Fruit fly (Drosophila melanogaster) whole organism, embryonic: ENCODE measurements around the gene CG7953.

Experiments
- ATbp ChIP-seq: fragments of 200-800 bp; sonication (Bioruptor generic); optimal IDR thresholded peaks from 2 replicates; lab custom pipeline; 2017; ENCODE audit warnings: missing biosample characterization, mild to moderate bottlenecking, missing genetic modification characterization, missing genetic modification reagents
- Antp ChIP-seq: fragments of 200-800 bp; sonication (Bioruptor generic); optimal IDR thresholded peaks from 3 replicates; lab custom pipeline; 2016; ENCODE audit warnings: missing biosample characterization, missing genetic modification characterization
- CG10543 ChIP-seq: fragments of 200-800 bp; sonication (Bioruptor generic); optimal IDR thresholded peaks from 3 replicates; lab custom pipeline; 2017; ENCODE audit warnings: missing biosample characterization, mild to moderate bottlenecking, missing genetic modification characterization, moderate library complexity
- CG10654 ChIP-seq: fragments of 200-800 bp; sonication (Bioruptor generic); optimal IDR thresholded peaks from 2 replicates; lab custom pipeline; 2016; ENCODE audit warnings: missing biosample characterization, missing genetic modification characterization
- CG11247 ChIP-seq: fragments of 200-800 bp; sonication (Bioruptor generic); IDR thresholded peaks from 2 replicates; pipeline ENCODE4 v1.3.6; 2022; ENCODE audit warnings: missing biosample characterization, missing genetic modification characterization
- CG12104 ChIP-seq: fragments of 200-800 bp; sonication (Bioruptor generic); optimal IDR thresholded peaks from 3 replicates; lab custom pipeline; 2016; ENCODE audit warnings: missing biosample characterization, missing genetic modification characterization
- CG15601 ChIP-seq: fragments of 200-800 bp; sonication (Bioruptor generic); optimal IDR thresholded peaks from 3 replicates; lab custom pipeline; 2019; ENCODE audit warnings: missing biosample characterization, mild to moderate bottlenecking, missing genetic modification characterization, moderate library complexity
- CG17568 ChIP-seq: fragments of 200-800 bp; sonication (Bioruptor generic); optimal IDR thresholded peaks from 2 replicates; lab custom pipeline; 2018; ENCODE audit warnings: missing biosample characterization, mild to moderate bottlenecking, missing genetic modification characterization, moderate library complexity
- CG17912 ChIP-seq: fragments of 200-800 bp; sonication (Bioruptor generic); optimal IDR thresholded peaks from 2 replicates; lab custom pipeline; 2018; ENCODE audit warnings: missing biosample characterization, mild to moderate bottlenecking, missing genetic modification characterization
- CG18262 ChIP-seq: fragments of 200-800 bp; optimal IDR thresholded peaks from 3 replicates; lab custom pipeline; 2019; ENCODE audit warnings: missing biosample characterization, mild to moderate bottlenecking, missing genetic modification characterization, moderate library complexity
- CG2120 ChIP-seq: fragments of 200-800 bp; sonication (Bioruptor generic); optimal IDR thresholded peaks from 3 replicates; lab custom pipeline; 2016; ENCODE audit warnings: missing biosample characterization, missing genetic modification characterization
- CG30403 ChIP-seq: fragments of 200-800 bp; sonication (Bioruptor generic); optimal IDR thresholded peaks from 3 replicates; lab custom pipeline; 2016; ENCODE audit warnings: missing biosample characterization, missing genetic modification characterization
- CG32767 ChIP-seq: fragments of 200-800 bp; sonication (Bioruptor generic); IDR thresholded peaks from 2 replicates; pipeline ENCODE4 v1.3.6; 2022; ENCODE audit warnings: missing biosample characterization, missing genetic modification characterization
- CG33213 ChIP-seq: fragments of 200-800 bp; sonication (Bioruptor generic); optimal IDR thresholded peaks from 3 replicates; lab custom pipeline; 2016; ENCODE audit warnings: missing biosample characterization, missing genetic modification characterization
- CG4730 ChIP-seq: fragments of 200-800 bp; sonication (Bioruptor generic); IDR thresholded peaks from 2 replicates; pipeline ENCODE4 v1.3.6; 2022; ENCODE audit warnings: missing biosample characterization, missing genetic modification characterization
- CG4854 ChIP-seq: fragments of 200-800 bp; sonication (Bioruptor generic); optimal IDR thresholded peaks from 2 replicates; lab custom pipeline; 2016; ENCODE audit warnings: missing biosample characterization, missing genetic modification characterization, inconsistent platforms
- CG7372 ChIP-seq: fragments of 200-800 bp; sonication (Bioruptor generic); IDR thresholded peaks from 2 replicates; pipeline ENCODE4 v1.3.6; 2022; ENCODE audit warnings: missing biosample characterization, missing genetic modification characterization
- CG7987 ChIP-seq: fragments of 200-800 bp; sonication (Bioruptor generic); optimal IDR thresholded peaks from 2 replicates; lab custom pipeline; 2018; ENCODE audit warnings: missing biosample characterization, mild to moderate bottlenecking, missing genetic modification characterization, moderate library complexity
- CG8089 ChIP-seq: fragments of 200-800 bp; sonication (Bioruptor generic); optimal IDR thresholded peaks from 3 replicates; lab custom pipeline; 2016; ENCODE audit warnings: missing biosample characterization, missing genetic modification characterization
- CG9437 ChIP-seq: fragments of 200-800 bp; sonication (Bioruptor generic); optimal IDR thresholded peaks from 2 replicates; lab custom pipeline; 2018; ENCODE audit warnings: missing biosample characterization, mild to moderate bottlenecking, missing genetic modification characterization
- CG9609 ChIP-seq: fragments of 200-800 bp; sonication (Bioruptor generic); optimal IDR thresholded peaks from 3 replicates; lab custom pipeline; 2016; ENCODE audit warnings: missing biosample characterization, missing genetic modification characterization
- CHES-1-like ChIP-seq: fragments of 200-800 bp; sonication (Bioruptor generic); optimal IDR thresholded peaks from 2 replicates; lab custom pipeline; 2016; ENCODE audit warnings: missing biosample characterization, missing genetic modification characterization
- CoRest ChIP-seq: fragments of 200-800 bp; sonication (Bioruptor generic); optimal IDR thresholded peaks from 3 replicates; lab custom pipeline; 2018; ENCODE audit warnings: missing biosample characterization, mild to moderate bottlenecking, missing genetic modification characterization, moderate library complexity
- CrebB ChIP-seq: fragments of 200-800 bp; sonication (Bioruptor generic); optimal IDR thresholded peaks from 3 replicates; lab custom pipeline; 2018; ENCODE audit warnings: missing biosample characterization, mild to moderate bottlenecking, missing genetic modification characterization
- Fer1 ChIP-seq: fragments of 200-800 bp; sonication (Bioruptor generic); optimal IDR thresholded peaks from 2 replicates; lab custom pipeline; 2017; ENCODE audit warnings: missing biosample characterization, mild to moderate bottlenecking, missing genetic modification characterization
- HLH4C ChIP-seq: fragments of 200-800 bp; sonication (Bioruptor generic); IDR thresholded peaks from 3 replicates; pipeline ENCODE4 v1.3.6; 2022; ENCODE audit warnings: missing biosample characterization, missing genetic modification characterization; ENCODE audit not compliant: partially characterized antibody
- MESR4 ChIP-seq: fragments of 200-800 bp; sonication (Bioruptor generic); optimal IDR thresholded peaks from 2 replicates; lab custom pipeline; 2018; ENCODE audit warnings: missing biosample characterization, mild to moderate bottlenecking, missing genetic modification characterization, moderate library complexity
- Pdp1 ChIP-seq, 2 experiments: fragments of 200-800 bp; sonication (Bioruptor generic); optimal IDR thresholded peaks; 3 replicates each; lab custom pipeline; 2016; ENCODE audit warnings: missing biosample characterization in 2 of 2, missing genetic modification characterization in 2 of 2, mild to moderate bottlenecking in 1 of 2, moderate library complexity in 1 of 2
- Poxn ChIP-seq: fragments of 200-800 bp; sonication (Bioruptor generic); IDR thresholded peaks from 2 replicates; pipeline ENCODE4 v1.3.6; 2022; ENCODE audit warnings: missing biosample characterization, missing genetic modification characterization
- Sin3A ChIP-seq: fragments of >200 bp; optimal IDR thresholded peaks from 2 replicates; lab custom pipeline; 2018
- Usf ChIP-seq: fragments of 200-800 bp; sonication (Bioruptor generic); optimal IDR thresholded peaks from 2 replicates; lab custom pipeline; 2017; ENCODE audit warnings: missing genotype, missing biosample characterization, missing genetic modification characterization
- Xbp1 ChIP-seq: fragments of 200-800 bp; sonication (Bioruptor generic); optimal IDR thresholded peaks from 3 replicates; lab custom pipeline; 2016; ENCODE audit warnings: missing biosample characterization, mild to moderate bottlenecking, missing genetic modification characterization
- al ChIP-seq: fragments of 200-800 bp; sonication (Bioruptor generic); IDR thresholded peaks from 2 replicates; pipeline ENCODE4 v1.3.6; 2022; ENCODE audit warnings: missing biosample characterization, missing genetic modification characterization
- ato ChIP-seq: fragments of 200-800 bp; sonication (Bioruptor generic); IDR thresholded peaks from 2 replicates; pipeline ENCODE4 v1.3.6; 2022; ENCODE audit warnings: missing biosample characterization, missing genetic modification characterization; ENCODE audit not compliant: partially characterized antibody
- bsh ChIP-seq, 2 experiments: fragments of 200-800 bp; sonication (Bioruptor generic); optimal IDR thresholded peaks; 2 replicates each; lab custom pipeline; 2017 to 2018; ENCODE audit warnings: mild to moderate bottlenecking in 2 of 2, missing biosample characterization in 2 of 2, missing genetic modification characterization in 2 of 2, moderate library complexity in 1 of 2
- chif ChIP-seq, 2 experiments: fragments of 200-800 bp; sonication (Bioruptor generic); optimal IDR thresholded peaks; 3 replicates each; lab custom pipeline; 2016; ENCODE audit warnings: missing biosample characterization in 2 of 2, missing genetic modification characterization in 2 of 2
- crc ChIP-seq: fragments of 200-800 bp; sonication (Bioruptor generic); optimal IDR thresholded peaks from 2 replicates; lab custom pipeline; 2016; ENCODE audit warnings: missing biosample characterization, missing genetic modification characterization
- disco-r ChIP-seq: fragments of 200-800 bp; sonication (Bioruptor generic); optimal IDR thresholded peaks from 2 replicates; lab custom pipeline; 2016; ENCODE audit warnings: missing biosample characterization, missing genetic modification characterization
- dm ChIP-seq: fragments of 200-800 bp; sonication (Bioruptor generic); optimal IDR thresholded peaks from 3 replicates; lab custom pipeline; 2016; ENCODE audit warnings: missing biosample characterization, missing genetic modification characterization
- esg ChIP-seq: fragments of 200-800 bp; sonication (Bioruptor generic); conservative IDR thresholded peaks from 2 replicates; pipeline ENCODE4 v1.3.6; 2022; ENCODE audit warnings: missing biosample characterization, missing genetic modification characterization
- lola ChIP-seq, 3 experiments: fragments of >200 bp in 2 of 3; fragments of 200-800 bp in 1 of 3; sonication (Bioruptor generic) in 1 of 3; optimal IDR thresholded peaks; 2 replicates each; lab custom pipeline; 2017 to 2019; ENCODE audit warnings: missing biosample characterization in 3 of 3, missing genetic modification characterization in 3 of 3, mild to moderate bottlenecking in 1 of 3, moderate library complexity in 1 of 3
- nerfin-1 ChIP-seq: fragments of 200-800 bp; sonication (Bioruptor generic); optimal IDR thresholded peaks from 3 replicates; lab custom pipeline; 2019; ENCODE audit warnings: missing biosample characterization, mild to moderate bottlenecking, missing genetic modification characterization, moderate library complexity
- onecut ChIP-seq: fragments of 200-800 bp; sonication (Bioruptor generic); IDR thresholded peaks from 2 replicates; pipeline ENCODE4 v1.3.6; 2022; ENCODE audit warnings: missing biosample characterization, missing genetic modification characterization
- psq ChIP-seq: fragments of 200-800 bp; sonication (Bioruptor generic); optimal IDR thresholded peaks from 2 replicates; lab custom pipeline; 2017; ENCODE audit warnings: missing biosample characterization, missing genetic modification characterization
- so ChIP-seq: fragments of 200-800 bp; sonication (Bioruptor generic); IDR thresholded peaks from 3 replicates; pipeline ENCODE4 v1.3.6; 2022; ENCODE audit warnings: missing biosample characterization, missing genetic modification characterization
- ssp ChIP-seq: fragments of 200-800 bp; sonication (Bioruptor generic); IDR thresholded peaks from 2 replicates; pipeline ENCODE4 v1.3.6; 2022; ENCODE audit warnings: missing biosample characterization, missing genetic modification characterization
- stc ChIP-seq: fragments of 200-800 bp; sonication (Bioruptor generic); IDR thresholded peaks from 2 replicates; pipeline ENCODE4 v1.3.6; 2022; ENCODE audit warnings: missing biosample characterization, missing genetic modification characterization
- vnd ChIP-seq: fragments of 200-800 bp; sonication (Bioruptor generic); IDR thresholded peaks from 3 replicates; pipeline ENCODE4 v1.3.6; 2022; ENCODE audit warnings: missing biosample characterization, missing genetic modification characterization; ENCODE audit not compliant: partially characterized antibody

The CG7953 gene

DNA sequence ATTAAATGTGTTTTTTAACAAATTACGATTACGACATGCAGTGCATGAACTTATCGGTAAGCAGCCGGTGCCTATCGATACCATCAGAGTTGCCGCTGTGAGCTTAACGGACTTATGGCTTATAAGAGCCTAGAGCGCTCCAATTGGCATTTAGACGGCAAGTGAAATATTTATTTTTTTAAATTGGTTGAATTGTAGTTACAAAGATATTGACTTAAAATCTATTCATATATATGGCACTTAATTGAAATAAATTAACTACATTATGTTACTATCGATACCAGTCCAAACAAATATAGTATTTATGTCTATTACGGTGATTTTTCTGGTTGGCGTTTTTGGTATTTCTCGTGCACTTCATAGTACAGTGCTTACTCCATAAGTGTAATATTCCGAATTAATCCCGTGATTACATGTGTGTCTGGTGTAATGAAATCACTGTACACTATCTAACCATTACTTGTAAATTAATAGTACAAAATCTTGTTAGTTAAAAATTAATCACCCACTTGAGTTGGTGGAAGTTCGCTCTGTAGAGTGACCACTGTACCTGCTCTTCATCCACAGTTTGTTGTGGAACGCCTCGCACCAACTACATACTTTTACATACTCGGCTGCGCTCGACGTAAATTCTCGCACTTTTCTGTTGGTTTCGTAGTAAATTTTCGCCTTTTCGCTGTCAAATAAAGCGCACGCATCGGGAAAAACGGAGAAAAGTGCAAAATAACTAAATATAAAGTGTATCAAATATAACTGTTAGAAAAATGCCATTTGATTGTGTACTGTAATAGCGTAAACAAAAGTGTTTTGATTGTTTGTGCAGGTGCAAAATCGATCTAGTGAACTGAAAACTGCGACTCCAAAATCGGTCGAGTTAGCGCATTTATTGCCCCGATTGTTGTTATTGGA is 12.5 kb upstream of the CG7953 start, which contains the start of the genes mRpS23 and CenG1A (continued):
- peak; percentile 100 for TF ChIP-seq CG18262 (tag; lab: Kevin White, UChicago)
- TF ChIP-seq Usf: peak; percentile 99
- TF ChIP-seq onecut (GFP tag; lab: Robert Waterston, UW): peak; percentile 99
- TF ChIP-seq CG30403 (GFP tag; lab: Kevin White, UChicago): peak; percentile 100
- TF ChIP-seq chif (GFP tag; optimal IDR thresholded peaks at IDR 0.05; lab: Kevin White, UChicago): peak; percentile 100
- TF ChIP-seq HLH4C (GFP tag; lab: Robert Waterston, UW): peak; percentile 85
- TF ChIP-seq stc: peak; percentile 100
- peak; percentile 100 for TF ChIP-seq nerfin-1 (tag; lab: Kevin White, UChicago)
- TF ChIP-seq CG10654 (GFP tag; lab: Kevin White, UChicago): peak; percentile 100
- TF ChIP-seq Pdp1 (GFP tag; optimal IDR thresholded peaks at IDR 0.05; lab: Kevin White, UChicago): peak; percentile 99 to 100
- TF ChIP-seq CG7987 (GFP tag; lab: Kevin White, UChicago): peak; percentile 99
- TF ChIP-seq CG17568 (GFP tag; lab: Kevin White, UChicago): peak; percentile 100
- TF ChIP-seq Poxn (GFP tag; lab: Robert Waterston, UW): peak; percentile 99
- TF ChIP-seq Antp (GFP tag; lab: Kevin White, UChicago): peak; percentile 100
- peak; percentile 100 for TF ChIP-seq bsh (GFP tag; optimal IDR thresholded peaks at IDR 0.05; lab: Kevin White, UChicago)
- peak; percentile 100 for TF ChIP-seq CG9609
- peak; percentile 100 for TF ChIP-seq CG4854 (GFP tag; lab: Kevin White, UChicago)
- peak; percentile 85 for TF ChIP-seq vnd
- peak; percentile 100 for TF ChIP-seq CrebB (tag; lab: Kevin White, UChicago)
- TF ChIP-seq CG33213 (GFP tag; lab: Kevin White, UChicago): peak; percentile 100
- TF ChIP-seq ATbp (GFP tag; lab: Kevin White, UChicago): peak; percentile 100
- TF ChIP-seq lola (GFP tag; optimal IDR thresholded peaks at IDR 0.05; lab: Kevin White, UChicago): peak in 1 of 3 experiments; percentile 99
- peak; percentile 100 for TF ChIP-seq CG2120 (GFP tag; lab: Kevin White, UChicago)
- TF ChIP-seq CG15601 (tag; lab: Kevin White, UChicago): peak; percentile 99
- peak; percentile 100 for TF ChIP-seq CG4730
- TF ChIP-seq CG8089 (GFP tag; lab: Kevin White, UChicago): peak; percentile 100
- TF ChIP-seq al (GFP tag; lab: Robert Waterston, UW): peak; percentile 100
- TF ChIP-seq Sin3A: peak; percentile 55
- peak; percentile 100 for TF ChIP-seq Xbp1
- peak; percentile 100 for TF ChIP-seq crc (GFP tag; lab: Kevin White, UChicago)
- TF ChIP-seq CG17912 (GFP tag; lab: Kevin White, UChicago): peak; percentile 99
- peak; percentile 99 for TF ChIP-seq MESR4 (GFP tag; lab: Kevin White, UChicago)
- TF ChIP-seq CG7372 (GFP tag; lab: Robert Waterston, UW): peak; percentile 100
- TF ChIP-seq CHES-1-like (GFP tag; lab: Kevin White, UChicago): peak; percentile 100
- TF ChIP-seq CG10543 (GFP tag; lab: Kevin White, UChicago): peak; percentile 99
- TF ChIP-seq CoRest (tag; lab: Kevin White, UChicago): peak; percentile 100
- peak; percentile 99 for TF ChIP-seq disco-r (GFP tag; lab: Kevin White, UChicago)
- peak; percentile 100 for TF ChIP-seq esg (GFP tag; lab: Robert Waterston, UW)
- TF ChIP-seq so (GFP tag; lab: Robert Waterston, UW): peak; percentile 100
- TF ChIP-seq dm: peak; percentile 99
- peak; percentile 100 for TF ChIP-seq CG32767
- TF ChIP-seq psq: peak; percentile 96
- TF ChIP-seq CG11247 (GFP tag; lab: Robert Waterston, UW): peak; percentile 100
- TF ChIP-seq Fer1 (GFP tag; lab: Kevin White, UChicago): peak; percentile 100
- TF ChIP-seq CG12104 (GFP tag; lab: Kevin White, UChicago): peak; percentile 99
- peak; percentile 97 for TF ChIP-seq ssp (GFP tag; lab: Robert Waterston, UW)
- 0 out of 2 replicates have a peak, but pooled peaks have one; percentile 33 for TF ChIP-seq ato (GFP tag; lab: Robert Waterston, UW)
- TF ChIP-seq CG9437: peak; percentile 96
